Worm (Caenorhabditis elegans) whole organism, young adult: Measurements from ENCODE around the gene clec-66.

Source experiments
- C06A6.2 ChIP-seq: fragments of 200-800 bp; sonication (Bioruptor generic); conservative IDR thresholded peaks from 2 replicates; pipeline ENCODE4 v1.3.6; 2022; ENCODE audit warnings: missing genetic modification characterization, missing compliant biosample characterization
- F22D6.2 ChIP-seq: sonication (generic microtip); optimal IDR thresholded peaks from 2 replicates; lab custom pipeline; 2016; ENCODE audit warnings: mild to moderate bottlenecking, missing genetic modification characterization, missing compliant biosample characterization
- F57A8.1 ChIP-seq: fragments of 200-800 bp; sonication (Bioruptor generic); optimal IDR thresholded peaks from 2 replicates; lab custom pipeline; 2018; ENCODE audit warnings: mild to moderate bottlenecking, missing genetic modification characterization, moderate library complexity, missing compliant biosample characterization
- aptf-2 ChIP-seq: fragments of 200-800 bp; sonication (Bioruptor generic); conservative IDR thresholded peaks from 2 replicates; pipeline ENCODE4 v1.3.6; 2022; ENCODE audit warnings: missing genetic modification reagents, missing genetic modification characterization, missing compliant biosample characterization
- aptf-3 ChIP-seq: fragments of 200-800 bp; sonication (Bioruptor generic); IDR thresholded peaks from 2 replicates; pipeline ENCODE4 v1.3.6; 2022; ENCODE audit warnings: missing genetic modification characterization, missing compliant biosample characterization
- hmg-20 ChIP-seq: fragments of 200-800 bp; sonication (Bioruptor generic); IDR thresholded peaks from 2 replicates; pipeline ENCODE4 v1.3.6; 2022; ENCODE audit warnings: missing genetic modification reagents, missing genetic modification characterization, missing compliant biosample characterization
- madf-3 ChIP-seq: fragments of 200-800 bp; sonication (Bioruptor generic); IDR thresholded peaks from 2 replicates; pipeline ENCODE4 v1.3.6; 2022; ENCODE audit warnings: missing genetic modification reagents, missing genetic modification characterization, missing compliant biosample characterization
- nhr-90 ChIP-seq: sonication (generic microtip); optimal IDR thresholded peaks from 2 replicates; lab custom pipeline; 2016; ENCODE audit warnings: missing genotype, mild to moderate bottlenecking, missing genetic modification characterization, missing compliant biosample characterization
- repo-1 ChIP-seq: sonication (generic microtip); optimal IDR thresholded peaks from 2 replicates; lab custom pipeline; 2017; ENCODE audit warnings: mild to moderate bottlenecking, missing genetic modification characterization, missing compliant biosample characterization
- sea-2 ChIP-seq: fragments of 200-800 bp; sonication (Bioruptor generic); IDR thresholded peaks from 2 replicates; pipeline ENCODE4 v1.3.6; 2022; ENCODE audit warnings: missing genetic modification characterization, missing compliant biosample characterization
- somi-1 ChIP-seq: fragments of 200-800 bp; sonication (Bioruptor generic); optimal IDR thresholded peaks from 2 replicates; lab custom pipeline; 2018; ENCODE audit warnings: mild to moderate bottlenecking, missing genetic modification characterization, missing compliant biosample characterization
- tbp1 ChIP-seq: fragments of 200-800 bp; sonication (Bioruptor generic); optimal IDR thresholded peaks from 2 replicates; lab custom pipeline; 2018; ENCODE audit warnings: mild to moderate bottlenecking, missing genetic modification characterization, missing compliant biosample characterization
- unc-62 ChIP-seq: fragments of 150-350 bp; optimal IDR thresholded peaks from 2 replicates; lab custom pipeline; 2014; ENCODE audit warnings: missing biosample characterization, missing genetic modification reagents, missing genetic modification characterization
- ztf-18 ChIP-seq: sonication (generic microtip); optimal IDR thresholded peaks from 2 replicates; lab custom pipeline; 2016; ENCODE audit warnings: missing genotype, mild to moderate bottlenecking, missing genetic modification characterization, missing compliant biosample characterization

DNA sequence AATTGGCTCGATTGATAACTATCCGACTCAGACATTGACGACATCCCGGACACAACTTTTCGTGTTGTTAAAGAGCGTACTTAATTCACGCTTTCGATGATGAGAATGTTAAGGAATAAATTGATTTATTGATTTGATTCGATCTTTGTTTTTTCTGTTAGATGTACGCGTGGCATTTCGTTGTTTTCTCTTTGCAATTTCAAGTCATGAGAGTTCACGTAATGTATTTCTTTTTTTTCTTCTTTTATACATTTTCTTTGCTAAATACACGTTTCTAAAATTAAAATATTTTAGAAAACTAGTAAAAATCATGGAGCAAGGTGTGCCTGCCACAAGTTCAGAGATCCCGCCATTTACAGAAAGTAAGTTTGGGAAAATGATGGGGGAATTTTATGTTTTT is 50.5 kb downstream of the clec-66 start, which contains the start of the genes Y38F1A.1 and Y38F1A.2:
- TF ChIP-seq tbp1 (GFP tag; lab: Kevin White, UChicago): no peak
- no peak for TF ChIP-seq F22D6.2 (tag; lab: Kevin White, UChicago)
- no peak for TF ChIP-seq aptf-2 (GFP tag; lab: Robert Waterston, UW)
- TF ChIP-seq F57A8.1 (GFP tag; lab: Kevin White, UChicago): no peak
- TF ChIP-seq ztf-18: no peak
- TF ChIP-seq aptf-3 (GFP tag; lab: Robert Waterston, UW): no peak
- TF ChIP-seq unc-62 (GFP tag; lab: Kevin White, UChicago): no peak
- no peak for TF ChIP-seq hmg-20 (GFP tag; lab: Robert Waterston, UW)
- no peak for TF ChIP-seq C06A6.2
- TF ChIP-seq sea-2 (GFP tag; lab: Robert Waterston, UW): no peak
- no peak for TF ChIP-seq nhr-90 (tag; lab: Kevin White, UChicago)
- no peak for TF ChIP-seq madf-3 (GFP tag; lab: Robert Waterston, UW)
- no peak for TF ChIP-seq somi-1 (GFP tag; lab: Kevin White, UChicago)
- no peak for TF ChIP-seq repo-1 (tag; lab: Kevin White, UChicago)
